Worm (Caenorhabditis elegans) whole organism, mixed stage, embryonic: ENCODE data around the gene T24D5.2.
"Not testable (repeated sequence)": the region's sequence is repeated elsewhere in the genome, so short reads cannot be mapped to it uniquely, and the experiment has no call there.

Source experiments
- M03D4.4 ChIP-seq: sonication (generic microtip); optimal IDR thresholded peaks from 2 replicates; lab custom pipeline; 2017; ENCODE audit warnings: mild to moderate bottlenecking, missing genetic modification characterization, missing compliant biosample characterization
- bed-3 ChIP-seq: fragments of 200-800 bp; sonication (Bioruptor generic); optimal IDR thresholded peaks from 3 replicates; lab custom pipeline; 2018; ENCODE audit warnings: mild to moderate bottlenecking, missing genetic modification characterization, moderate library complexity, missing compliant biosample characterization
- blmp-1 ChIP-seq: fragments of 150-350 bp; optimal IDR thresholded peaks from 2 replicates; lab custom pipeline; 2014; ENCODE audit warnings: missing biosample characterization, missing genetic modification characterization
- ceh-43 ChIP-seq: fragments of 200-800 bp; sonication (Bioruptor generic); optimal IDR thresholded peaks from 2 replicates; lab custom pipeline; 2018; ENCODE audit warnings: mild to moderate bottlenecking, missing genetic modification characterization, moderate library complexity, missing compliant biosample characterization
- cnd-1 ChIP-seq: fragments of 200-800 bp; sonication (Bioruptor generic); optimal IDR thresholded peaks from 2 replicates; lab custom pipeline; 2018; ENCODE audit warnings: mild to moderate bottlenecking, missing genetic modification characterization, missing compliant biosample characterization
- drap-1 ChIP-seq: fragments of 200-800 bp; sonication (Bioruptor generic); optimal IDR thresholded peaks from 3 replicates; lab custom pipeline; 2018; ENCODE audit warnings: mild to moderate bottlenecking, missing genetic modification characterization, missing compliant biosample characterization
- elt-1 ChIP-seq: sonication (generic microtip); optimal IDR thresholded peaks from 2 replicates; lab custom pipeline; 2017; ENCODE audit warnings: missing genetic modification characterization, mild to moderate bottlenecking, missing compliant biosample characterization, antibody characterized with exemption, moderate library complexity, borderline replicate concordance; ENCODE audit not compliant: insufficient read depth
- elt-3 ChIP-seq: fragments of 150-350 bp; optimal IDR thresholded peaks from 2 replicates; lab custom pipeline; 2014; ENCODE audit warnings: missing biosample characterization, missing genetic modification characterization
- flh-1 ChIP-seq: fragments of 200-800 bp; sonication (Bioruptor generic); optimal IDR thresholded peaks from 2 replicates; lab custom pipeline; 2018; ENCODE audit warnings: mild to moderate bottlenecking, missing genetic modification characterization, moderate library complexity, missing compliant biosample characterization
- ham-2 ChIP-seq: fragments of 200-800 bp; sonication (Bioruptor generic); optimal IDR thresholded peaks from 2 replicates; lab custom pipeline; 2018; ENCODE audit warnings: mild to moderate bottlenecking, missing genetic modification characterization, missing compliant biosample characterization
- hlh-1 ChIP-seq: fragments of 150-350 bp; optimal IDR thresholded peaks from 2 replicates; lab custom pipeline; 2014; ENCODE audit warnings: missing biosample characterization, missing genetic modification reagents, missing genetic modification characterization
- lin-32 ChIP-seq: fragments of 200-800 bp; sonication (Bioruptor generic); optimal IDR thresholded peaks from 2 replicates; lab custom pipeline; 2018; ENCODE audit warnings: mild to moderate bottlenecking, missing genetic modification characterization, missing compliant biosample characterization
- lsy-2 ChIP-seq: fragments of 150-350 bp; optimal IDR thresholded peaks from 2 replicates; lab custom pipeline; 2014; ENCODE audit warnings: missing biosample characterization, missing genetic modification characterization
- mab-5 ChIP-seq: fragments of 150-350 bp; optimal IDR thresholded peaks from 2 replicates; lab custom pipeline; 2014; ENCODE audit warnings: missing biosample characterization, missing genetic modification characterization
- mep-1 ChIP-seq: fragments of 150-350 bp; optimal IDR thresholded peaks from 2 replicates; lab custom pipeline; 2017; ENCODE audit warnings: missing biosample characterization, missing genetic modification reagents, missing genetic modification characterization, inconsistent platforms
- mls-2 ChIP-seq: sonication (generic microtip); optimal IDR thresholded peaks from 2 replicates; lab custom pipeline; 2016; ENCODE audit warnings: mild to moderate bottlenecking, missing genetic modification characterization, moderate library complexity, missing compliant biosample characterization
- nhr-12 ChIP-seq: fragments of 150-350 bp; optimal IDR thresholded peaks from 2 replicates; lab custom pipeline; 2014; ENCODE audit warnings: missing biosample characterization, missing genetic modification characterization
- nhr-2 ChIP-seq: fragments of 150-350 bp; optimal IDR thresholded peaks from 2 replicates; lab custom pipeline; 2014; ENCODE audit warnings: missing biosample characterization, missing genetic modification characterization
- nhr-237 ChIP-seq: fragments of 150-350 bp; optimal IDR thresholded peaks from 2 replicates; lab custom pipeline; 2014; ENCODE audit warnings: missing biosample characterization, missing genetic modification characterization
- nhr-28 ChIP-seq: fragments of 150-350 bp; optimal IDR thresholded peaks from 2 replicates; lab custom pipeline; 2014; ENCODE audit warnings: missing biosample characterization, missing genetic modification characterization
- nhr-76 ChIP-seq: sonication (generic microtip); optimal IDR thresholded peaks from 2 replicates; lab custom pipeline; 2017; ENCODE audit warnings: missing biosample characterization, missing genetic modification characterization
- pha-4 ChIP-seq: fragments of 150-350 bp; optimal IDR thresholded peaks from 2 replicates; lab custom pipeline; 2018; ENCODE audit warnings: missing biosample characterization, missing genetic modification reagents, missing genetic modification characterization
- sem-2 ChIP-seq: fragments of 200-800 bp; sonication (Bioruptor generic); optimal IDR thresholded peaks from 2 replicates; lab custom pipeline; 2018; ENCODE audit warnings: mild to moderate bottlenecking, missing genetic modification characterization, missing compliant biosample characterization
- snpc-4 ChIP-seq: fragments of 150-350 bp; optimal IDR thresholded peaks from 2 replicates; lab custom pipeline; 2014; ENCODE audit warnings: missing biosample characterization, missing genetic modification characterization
- tbx-8 ChIP-seq: fragments of 200-800 bp; sonication (Bioruptor generic); optimal IDR thresholded peaks from 2 replicates; lab custom pipeline; 2018; ENCODE audit warnings: mild to moderate bottlenecking, missing genetic modification characterization, moderate library complexity, missing compliant biosample characterization
- unc-120 ChIP-seq: sonication (generic microtip); optimal IDR thresholded peaks from 2 replicates; lab custom pipeline; 2017; ENCODE audit warnings: missing genetic modification characterization, missing compliant biosample characterization; ENCODE audit not compliant: poor library complexity, severe bottlenecking
- unc-39 ChIP-seq: fragments of 150-350 bp; optimal IDR thresholded peaks from 2 replicates; lab custom pipeline; 2014; ENCODE audit warnings: missing biosample characterization, missing genetic modification characterization
- unc-62 ChIP-seq: fragments of 150-350 bp; optimal IDR thresholded peaks from 2 replicates; lab custom pipeline; 2014; ENCODE audit warnings: missing biosample characterization, missing genetic modification reagents, missing genetic modification characterization
- zip-8 ChIP-seq: fragments of 150-350 bp; optimal IDR thresholded peaks from 2 replicates; lab custom pipeline; 2014; ENCODE audit warnings: missing biosample characterization, missing genetic modification characterization

Gene T24D5.2

DNA sequence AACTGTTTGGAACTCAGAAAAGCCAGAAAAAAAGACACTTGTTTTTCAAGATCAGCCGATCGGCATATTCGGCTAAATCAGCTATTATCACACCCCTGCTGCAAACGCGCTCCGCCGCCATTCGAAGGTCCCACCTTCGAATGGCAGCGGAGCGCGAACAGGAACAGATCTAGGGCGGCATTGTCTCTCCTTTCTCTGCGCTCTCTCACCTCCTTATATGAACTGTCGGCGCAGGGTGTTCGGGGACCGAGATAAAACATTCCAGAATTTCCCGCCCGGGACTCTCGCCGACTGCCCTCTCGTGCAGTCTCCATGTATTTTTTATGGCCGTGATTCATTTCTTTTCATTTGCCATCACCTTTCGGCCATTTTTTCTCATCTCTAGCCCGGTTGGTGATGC is 32.2 kb upstream of the T24D5.2 start:
- peak; percentile 55 for TF ChIP-seq nhr-2 (tag; lab: Kevin White, UChicago)
- TF ChIP-seq mab-5 (tag; lab: Kevin White, UChicago): no peak
- TF ChIP-seq unc-120 (tag; lab: Kevin White, UChicago): no peak
- TF ChIP-seq, all 35 proteins: peak for 1

DNA sequence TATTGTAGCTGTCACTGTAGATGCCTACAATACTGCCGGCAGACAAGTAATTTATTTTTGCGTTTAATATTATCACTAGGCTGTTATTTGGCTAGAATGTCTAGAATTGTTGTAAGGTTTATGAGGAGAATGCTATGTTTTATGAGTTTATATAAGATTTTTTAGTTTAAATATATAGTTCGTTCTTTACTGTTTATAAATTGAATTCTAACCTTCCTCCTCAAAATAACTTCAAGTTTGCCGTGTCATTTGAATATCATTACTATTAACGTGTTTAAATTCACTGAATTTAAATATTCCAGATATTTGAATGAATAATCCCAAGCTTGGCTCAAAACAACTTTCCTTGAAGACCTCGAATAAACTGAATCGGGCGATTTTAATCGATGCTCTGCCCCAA is 27.2 kb upstream of the T24D5.2 start, which contains the start of gene R09A8.1:
R09A8.1 (plus strand) TSS at position 301 of the 400 bp plus-strand sequence.
- TF ChIP-seq unc-120, pha-4, lsy-2 (tag; lab: Kevin White, UChicago): not testable (repeated sequence)

DNA sequence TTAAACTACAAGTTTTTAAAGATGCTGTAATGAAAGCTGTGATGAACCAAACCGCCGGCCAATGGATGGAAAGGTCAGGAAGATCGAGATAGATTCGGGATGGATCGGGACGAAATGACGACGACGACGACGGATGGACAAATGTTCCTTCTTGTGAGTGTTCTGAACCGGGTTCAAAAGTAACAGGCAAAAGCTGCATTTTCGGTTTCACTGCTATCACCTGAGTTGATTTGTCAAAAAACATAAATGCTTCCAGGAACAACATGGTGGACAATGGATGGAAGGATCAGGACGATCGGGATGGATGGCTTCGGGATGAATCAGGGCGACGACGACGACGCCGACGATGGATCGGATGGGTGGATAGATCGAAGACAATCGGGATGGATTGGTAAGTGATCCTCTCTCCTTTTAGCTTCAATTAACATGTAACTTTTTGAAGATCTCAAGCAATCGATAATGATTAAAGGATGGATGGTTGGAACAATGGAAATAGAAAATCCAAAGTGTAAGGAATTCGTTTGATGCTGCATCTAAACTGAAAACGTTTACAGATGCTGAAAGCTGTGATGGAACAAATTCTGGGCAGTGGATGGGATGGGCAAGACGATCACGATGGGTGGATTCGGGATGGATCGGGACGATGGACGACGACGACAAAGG is 17.2 kb upstream of the T24D5.2 start, which contains the start of the genes T24D5.6 and R09A8.9:
T24D5.6 (plus strand) TSS at position 301 of the 663 bp plus-strand sequence.
R09A8.9 (plus strand) TSS at position 613 of the 663 bp plus-strand sequence.
- TF ChIP-seq M03D4.4: no peak
- TF ChIP-seq ceh-43 (GFP tag; lab: Kevin White, UChicago): no peak
- TF ChIP-seq snpc-4 (tag; lab: Kevin White, UChicago): no peak
- no peak for TF ChIP-seq mab-5 (tag; lab: Kevin White, UChicago)
- no peak for TF ChIP-seq elt-1 (tag; lab: Kevin White, UChicago)
- no peak for TF ChIP-seq unc-120 (tag; lab: Kevin White, UChicago)
- no peak for TF ChIP-seq elt-3 (tag; lab: Kevin White, UChicago)
- TF ChIP-seq pha-4 (tag; lab: Kevin White, UChicago): no peak
- no peak for TF ChIP-seq blmp-1 (tag; lab: Kevin White, UChicago)
- no peak for TF ChIP-seq nhr-28
- no peak for TF ChIP-seq flh-1
- no peak for TF ChIP-seq tbx-8 (GFP tag; lab: Kevin White, UChicago)
- TF ChIP-seq bed-3 (GFP tag; lab: Kevin White, UChicago): no peak
- TF ChIP-seq mep-1: no peak
- no peak for TF ChIP-seq nhr-76 (tag; lab: Kevin White, UChicago)

DNA sequence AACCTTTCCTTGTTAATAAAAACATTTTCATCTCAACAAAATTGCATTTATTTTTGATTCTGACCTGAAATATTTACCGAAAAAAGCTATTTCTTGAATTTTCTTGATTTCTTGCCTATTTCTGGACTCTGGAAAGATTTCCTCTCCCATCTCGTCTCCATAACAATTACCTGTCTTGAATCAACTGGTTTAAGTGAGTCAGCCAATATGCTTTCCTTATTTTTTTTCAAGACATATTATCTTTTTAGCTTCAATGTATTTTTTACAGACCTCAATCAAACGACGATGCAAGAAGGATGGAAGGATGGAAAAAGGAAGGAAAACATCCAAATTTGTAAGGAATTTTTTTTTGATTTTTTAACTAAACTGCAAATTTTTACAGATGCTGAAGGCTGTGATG is 16.4 kb upstream of the T24D5.2 start:
- no peak for TF ChIP-seq nhr-28
- TF ChIP-seq ceh-43 (GFP tag; lab: Kevin White, UChicago): no peak
- TF ChIP-seq bed-3 (GFP tag; lab: Kevin White, UChicago): no peak
- TF ChIP-seq cnd-1 (tag; lab: Kevin White, UChicago): no peak
- no peak for TF ChIP-seq nhr-237
- no peak for TF ChIP-seq zip-8
- no peak for TF ChIP-seq lin-32 (GFP tag; lab: Kevin White, UChicago)
- no peak for TF ChIP-seq nhr-12
- TF ChIP-seq ham-2: no peak
- TF ChIP-seq nhr-2 (tag; lab: Kevin White, UChicago): no peak
- no peak for TF ChIP-seq unc-120 (tag; lab: Kevin White, UChicago)
- no peak for TF ChIP-seq flh-1
- TF ChIP-seq unc-62: no peak

DNA sequence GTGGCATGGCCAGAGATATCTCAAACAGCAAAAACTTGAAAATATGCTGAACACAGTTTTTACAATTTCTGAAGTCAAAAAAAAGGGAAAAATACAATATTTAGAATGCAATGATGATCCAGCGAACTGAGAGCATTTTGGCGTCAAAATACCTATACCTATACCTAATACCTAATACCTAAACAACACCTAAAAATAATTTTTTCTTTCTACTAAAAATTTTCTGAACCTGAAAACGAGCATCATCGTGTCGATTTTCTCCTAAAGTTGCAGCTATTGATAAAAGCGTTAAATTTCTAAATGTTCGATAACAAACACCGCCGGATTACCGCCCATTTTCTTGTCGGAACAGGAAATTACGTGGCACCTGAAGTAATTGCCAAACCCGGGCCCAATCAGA is 10.6 kb upstream of the T24D5.2 start, which contains the start of gene T24D5.4:
T24D5.4 (plus strand) TSS at position 301 of the 400 bp plus-strand sequence.
- TF ChIP-seq drap-1 (GFP tag; lab: Kevin White, UChicago) (no peak), unc-120 (tag; lab: Kevin White, UChicago) (no peak), mab-5 (tag; lab: Kevin White, UChicago) (no peak), hlh-1 (no peak), blmp-1 (tag; lab: Kevin White, UChicago) (no peak), sem-2 (GFP tag; lab: Kevin White, UChicago) (no peak), mep-1 (no peak), snpc-4 (tag; lab: Kevin White, UChicago) (no peak), ceh-43 (GFP tag; lab: Kevin White, UChicago) (no peak), lsy-2 (tag; lab: Kevin White, UChicago) (no peak), bed-3 (GFP tag; lab: Kevin White, UChicago) (no peak), nhr-237 (no peak), elt-3 (tag; lab: Kevin White, UChicago) (no peak), unc-39 (tag; lab: Kevin White, UChicago) (no peak), flh-1 (no peak), elt-1 (tag; lab: Kevin White, UChicago) (no peak), nhr-28 (no peak), cnd-1 (tag; lab: Kevin White, UChicago) (no peak), mls-2 (tag; lab: Kevin White, UChicago) (no peak), nhr-2 (tag; lab: Kevin White, UChicago) (no peak)
